Fruit fly (Drosophila melanogaster) whole organism, prepupa: ENCODE results near the gene Oatp26F.

Source experiments
- CG10669 ChIP-seq: fragments of 200-800 bp; sonication (Bioruptor generic); optimal IDR thresholded peaks from 3 replicates; lab custom pipeline; 2018; ENCODE audit warnings: missing biosample characterization, mild to moderate bottlenecking, missing genetic modification characterization, moderate library complexity
- CG11294 ChIP-seq: fragments of 200-800 bp; sonication (Bioruptor generic); IDR thresholded peaks from 2 replicates; pipeline ENCODE4 v1.3.6; 2022; ENCODE audit warnings: missing biosample characterization, missing genetic modification characterization
- CG15336 ChIP-seq: fragments of 200-800 bp; sonication (Bioruptor generic); IDR thresholded peaks from 2 replicates; pipeline ENCODE4 v1.3.6; 2022; ENCODE audit warnings: missing biosample characterization, missing genetic modification characterization
- CG1621 ChIP-seq: fragments of 200-800 bp; sonication (Bioruptor generic); optimal IDR thresholded peaks from 3 replicates; lab custom pipeline; 2018; ENCODE audit warnings: missing biosample characterization, mild to moderate bottlenecking, missing genetic modification characterization
- CG16779 ChIP-seq: fragments of 200-800 bp; sonication (Bioruptor generic); optimal IDR thresholded peaks from 3 replicates; lab custom pipeline; 2017; ENCODE audit warnings: missing biosample characterization, mild to moderate bottlenecking, missing genetic modification characterization
- CG3032 ChIP-seq: fragments of 200-800 bp; optimal IDR thresholded peaks from 2 replicates; lab custom pipeline; 2019; ENCODE audit warnings: missing biosample characterization, mild to moderate bottlenecking, missing genetic modification characterization, moderate library complexity
- CG31627 ChIP-seq: fragments of 200-800 bp; sonication (Bioruptor generic); optimal IDR thresholded peaks from 3 replicates; lab custom pipeline; 2016; ENCODE audit warnings: missing biosample characterization, missing genetic modification characterization
- CG3919 ChIP-seq: fragments of 200-800 bp; sonication (Bioruptor generic); optimal IDR thresholded peaks from 3 replicates; lab custom pipeline; 2016; ENCODE audit warnings: missing biosample characterization, missing genetic modification characterization
- CG4318 ChIP-seq: fragments of 200-800 bp; sonication (Bioruptor generic); optimal IDR thresholded peaks from 3 replicates; lab custom pipeline; 2017; ENCODE audit warnings: missing biosample characterization, mild to moderate bottlenecking, missing genetic modification characterization
- CG6163 ChIP-seq: fragments of 200-800 bp; sonication (Bioruptor generic); IDR thresholded peaks from 3 replicates; pipeline ENCODE4 v1.3.6; 2022; ENCODE audit warnings: missing biosample characterization, missing genetic modification characterization
- CG6276 ChIP-seq: fragments of 200-800 bp; sonication (Bioruptor generic); optimal IDR thresholded peaks from 2 replicates; lab custom pipeline; 2017; ENCODE audit warnings: missing biosample characterization, mild to moderate bottlenecking, missing genetic modification characterization
- CG6808 ChIP-seq: fragments of 200-800 bp; sonication (Bioruptor generic); optimal IDR thresholded peaks from 3 replicates; lab custom pipeline; 2017; ENCODE audit warnings: missing biosample characterization, missing genetic modification characterization, mild to moderate bottlenecking, moderate library complexity, missing genetic modification reagents
- CG6854 ChIP-seq: fragments of 200-800 bp; sonication (Bioruptor generic); optimal IDR thresholded peaks from 2 replicates; lab custom pipeline; 2017; ENCODE audit warnings: missing biosample characterization, mild to moderate bottlenecking, missing genetic modification characterization
- CG7368 ChIP-seq: fragments of 200-800 bp; sonication (Bioruptor generic); optimal IDR thresholded peaks from 3 replicates; lab custom pipeline; 2016; ENCODE audit warnings: missing biosample characterization, missing genetic modification characterization
- CG8119 ChIP-seq: fragments of 200-800 bp; sonication (Bioruptor generic); IDR thresholded peaks from 3 replicates; pipeline ENCODE4 v1.3.6; 2022; ENCODE audit warnings: missing biosample characterization, missing genetic modification characterization
- CG9139 ChIP-seq: fragments of 200-800 bp; sonication (Bioruptor generic); optimal IDR thresholded peaks from 3 replicates; lab custom pipeline; 2017; ENCODE audit warnings: missing biosample characterization, mild to moderate bottlenecking, missing genetic modification characterization
- Eip75B ChIP-seq: fragments of 200-800 bp; sonication (Bioruptor generic); optimal IDR thresholded peaks from 3 replicates; lab custom pipeline; 2016; ENCODE audit warnings: missing biosample characterization, missing genetic modification characterization
- Eip78C ChIP-seq: fragments of 200-800 bp; sonication (Bioruptor generic); peaks from one replicate; lab custom pipeline; 2016; ENCODE audit warnings: missing biosample characterization, missing genetic modification characterization
- Eip93F ChIP-seq: fragments of 200-800 bp; sonication (Bioruptor generic); optimal IDR thresholded peaks from 2 replicates; lab custom pipeline; 2016; ENCODE audit warnings: missing biosample characterization, mild to moderate bottlenecking, missing genetic modification characterization
- Hr38 ChIP-seq: sonication (Bioruptor generic); optimal IDR thresholded peaks from 2 replicates; lab custom pipeline; 2016; ENCODE audit warnings: missing biosample characterization, missing genetic modification characterization
- Hr4 ChIP-seq: fragments of 200-800 bp; sonication (Bioruptor generic); optimal IDR thresholded peaks from 3 replicates; lab custom pipeline; 2016; ENCODE audit warnings: missing biosample characterization, missing genetic modification characterization
- Met ChIP-seq: fragments of 200-800 bp; sonication (Bioruptor generic); optimal IDR thresholded peaks from 3 replicates; lab custom pipeline; 2016; ENCODE audit warnings: missing biosample characterization, missing genetic modification characterization
- OdsH ChIP-seq: fragments of 200-800 bp; sonication (Bioruptor generic); optimal IDR thresholded peaks from 3 replicates; lab custom pipeline; 2016; ENCODE audit warnings: missing biosample characterization, missing genetic modification characterization
- Smox ChIP-seq: fragments of 200-800 bp; sonication (Bioruptor generic); optimal IDR thresholded peaks from 3 replicates; lab custom pipeline; 2016; ENCODE audit warnings: missing biosample characterization, missing genetic modification characterization
- Sox102F ChIP-seq: fragments of 200-800 bp; sonication (Bioruptor generic); optimal IDR thresholded peaks from 2 replicates; lab custom pipeline; 2016; ENCODE audit warnings: missing biosample characterization, mild to moderate bottlenecking, missing genetic modification characterization
- Sox14 ChIP-seq: fragments of 200-800 bp; sonication (Bioruptor generic); optimal IDR thresholded peaks from 3 replicates; lab custom pipeline; 2016; ENCODE audit warnings: missing biosample characterization, missing genetic modification characterization
- achi ChIP-seq: fragments of 200-800 bp; sonication (Bioruptor generic); optimal IDR thresholded peaks from 3 replicates; lab custom pipeline; 2016; ENCODE audit warnings: missing biosample characterization, missing genetic modification characterization
- acj6 ChIP-seq: fragments of 200-800 bp; sonication (Bioruptor generic); optimal IDR thresholded peaks from 3 replicates; lab custom pipeline; 2016; ENCODE audit warnings: missing biosample characterization, missing genetic modification characterization
- dac ChIP-seq: fragments of 200-800 bp; sonication (Bioruptor generic); optimal IDR thresholded peaks from 2 replicates; lab custom pipeline; 2017; ENCODE audit warnings: missing biosample characterization, mild to moderate bottlenecking, missing genetic modification characterization
- dsx ChIP-seq: fragments of 200-800 bp; optimal IDR thresholded peaks from 3 replicates; lab custom pipeline; 2019; ENCODE audit warnings: missing biosample characterization, mild to moderate bottlenecking, missing genetic modification characterization, moderate library complexity; ENCODE audit not compliant: poor library complexity, severe bottlenecking
- fd59A ChIP-seq: fragments of 200-800 bp; sonication (Bioruptor generic); optimal IDR thresholded peaks from 2 replicates; lab custom pipeline; 2017; ENCODE audit warnings: missing biosample characterization, mild to moderate bottlenecking, missing genetic modification characterization, missing genetic modification reagents
- fkh ChIP-seq: fragments of 200-800 bp; sonication (Bioruptor generic); optimal IDR thresholded peaks from 3 replicates; lab custom pipeline; 2017; ENCODE audit warnings: missing biosample characterization, mild to moderate bottlenecking, missing genetic modification characterization, moderate library complexity
- net ChIP-seq: fragments of 200-800 bp; sonication (Bioruptor generic); optimal IDR thresholded peaks from 3 replicates; lab custom pipeline; 2016; ENCODE audit warnings: missing biosample characterization, missing genetic modification characterization
- salr ChIP-seq, 2 experiments: fragments of 200-800 bp; sonication (Bioruptor generic); optimal IDR thresholded peaks; 3 replicates each; lab custom pipeline; 2016 to 2018; ENCODE audit warnings: missing biosample characterization in 2 of 2, missing genetic modification characterization in 2 of 2, mild to moderate bottlenecking in 1 of 2
- ss ChIP-seq, 2 experiments: fragments of 200-800 bp; sonication (Bioruptor generic); optimal IDR thresholded peaks; 2 replicates in 1 of 2; 3 replicates in 1 of 2; lab custom pipeline; 2017 to 2018; ENCODE audit warnings: mild to moderate bottlenecking in 2 of 2, missing biosample characterization in 2 of 2, missing genetic modification characterization in 2 of 2, moderate library complexity in 1 of 2
- svp ChIP-seq: fragments of 200-800 bp; sonication (Bioruptor generic); peaks from one replicate; lab custom pipeline; 2016; ENCODE audit warnings: missing biosample characterization, missing genetic modification characterization
- topi ChIP-seq: fragments of 200-800 bp; sonication (Bioruptor generic); optimal IDR thresholded peaks from 3 replicates; lab custom pipeline; 2016; ENCODE audit warnings: missing biosample characterization, missing genetic modification characterization
- vri ChIP-seq: fragments of 200-800 bp; sonication (Bioruptor generic); optimal IDR thresholded peaks from 3 replicates; lab custom pipeline; 2016; ENCODE audit warnings: missing biosample characterization, mild to moderate bottlenecking, missing genetic modification characterization

Gene Oatp26F

dm6 chr2L:6647103-6647711 lies 15.0 kb upstream of the Oatp26F start (continued):
- TF ChIP-seq achi (peak; percentile 95), Hr4 (GFP tag; lab: Kevin White, UChicago) (peak; percentile 99), fd59A (GFP tag; lab: Kevin White, UChicago) (peak; percentile 73), salr (GFP tag; optimal IDR thresholded peaks at IDR 0.05; lab: Kevin White, UChicago) (peak; percentile 83 to 97), CG31627 (GFP tag; lab: Kevin White, UChicago) (peak; percentile 96), net (peak; percentile 98), acj6 (peak; percentile 92), svp (GFP tag; lab: Kevin White, UChicago) (peak; percentile 98), CG1621 (peak; percentile 90), CG8119 (GFP tag; lab: Robert Waterston, UW) (peak; percentile 98), CG6808 (GFP tag; lab: Kevin White, UChicago) (peak; percentile 83), CG3919 (peak; percentile 94), Sox14 (peak; percentile 97), topi (GFP tag; lab: Kevin White, UChicago) (peak; percentile 95), Eip75B (GFP tag; lab: Kevin White, UChicago) (peak; percentile 95), dsx (GFP tag; lab: Kevin White, UChicago) (peak; percentile 75), Met (GFP tag; lab: Kevin White, UChicago) (peak; percentile 95), CG3032 (tag; lab: Kevin White, UChicago) (peak; percentile 84), Eip93F (peak; percentile 56)

- TF ChIP-seq CG3919, result no peak
- TF ChIP-seq Hr38, result no peak
- TF ChIP-seq Sox102F (GFP tag; lab: Kevin White, UChicago), result peak; percentile 1
- TF ChIP-seq Eip93F, result peak; percentile 44
- peak; percentile 43 for TF ChIP-seq fkh (GFP tag; lab: Kevin White, UChicago)
- TF ChIP-seq fd59A (GFP tag; lab: Kevin White, UChicago), result no peak
- TF ChIP-seq CG4318, result no peak
- 0 out of 3 replicates have a peak, but pooled peaks have one; percentile 26 for TF ChIP-seq CG8119 (GFP tag; lab: Robert Waterston, UW)
- TF ChIP-seq CG6854 (GFP tag; lab: Kevin White, UChicago), result no peak
- TF ChIP-seq svp (GFP tag; lab: Kevin White, UChicago), result peak; percentile 71
- peak; percentile 17 for TF ChIP-seq Met (GFP tag; lab: Kevin White, UChicago)
- no peak for TF ChIP-seq CG9139 (GFP tag; lab: Kevin White, UChicago)
- TF ChIP-seq Eip78C, result peak; percentile 75
- no peak for TF ChIP-seq Smox (GFP tag; lab: Kevin White, UChicago)
- TF ChIP-seq OdsH (GFP tag; lab: Kevin White, UChicago), result no peak
- TF ChIP-seq salr (GFP tag; optimal IDR thresholded peaks at IDR 0.05; lab: Kevin White, UChicago), result no peak
- no peak for TF ChIP-seq topi (GFP tag; lab: Kevin White, UChicago)
- TF ChIP-seq CG6276, result peak; percentile 34
- peak in 1 of 2 experiments; percentile 52 for TF ChIP-seq ss (GFP tag; optimal IDR thresholded peaks at IDR 0.05; lab: Kevin White, UChicago)
- no peak for TF ChIP-seq dac (GFP tag; lab: Kevin White, UChicago)
- no peak for TF ChIP-seq CG31627 (GFP tag; lab: Kevin White, UChicago)
- peak; percentile 72 for TF ChIP-seq vri (GFP tag; lab: Kevin White, UChicago)
- TF ChIP-seq CG6163 (GFP tag; lab: Robert Waterston, UW), result peak; percentile 86; the same call in 2 of the 3 replicates
- TF ChIP-seq CG10669 (GFP tag; lab: Kevin White, UChicago), result no peak
- TF ChIP-seq CG15336 (GFP tag; lab: Robert Waterston, UW), result no peak
- TF ChIP-seq CG11294 (GFP tag; lab: Robert Waterston, UW), result no peak
- TF ChIP-seq CG7368 (GFP tag; lab: Kevin White, UChicago), result no peak
- TF ChIP-seq CG16779 (tag; lab: Kevin White, UChicago), result peak; percentile 45
- TF ChIP-seq dsx (GFP tag; lab: Kevin White, UChicago), result peak; percentile 72
Measured at dm6 chr2L:6644421-6645059, 12.3 kb upstream of the Oatp26F start.
